Worm (Caenorhabditis elegans) whole organism, L2 larva: Measurements from ENCODE around the gene cutl-26.

Experiments used
- C34F6.9 ChIP-seq: fragments of 150-350 bp; optimal IDR thresholded peaks from 2 replicates; lab custom pipeline; 2014; ENCODE audit warnings: missing biosample characterization, missing genetic modification characterization
- ZK546.5 ChIP-seq: sonication (generic microtip); optimal IDR thresholded peaks from 2 replicates; lab custom pipeline; 2017; ENCODE audit warnings: missing biosample characterization, missing genetic modification characterization
- ama-1 ChIP-seq: fragments of 150-350 bp; optimal IDR thresholded peaks from 2 replicates; lab custom pipeline; 2018; ENCODE audit warnings: inconsistent platforms
- fos-1 ChIP-seq: fragments of 150-350 bp; optimal IDR thresholded peaks from 2 replicates; lab custom pipeline; 2014; ENCODE audit warnings: missing biosample characterization, missing genetic modification characterization
- gmeb-1 ChIP-seq: fragments of 150-350 bp; optimal IDR thresholded peaks from 2 replicates; lab custom pipeline; 2014; ENCODE audit warnings: missing biosample characterization, missing genetic modification characterization
- lin-13 ChIP-seq: fragments of 150-350 bp; optimal IDR thresholded peaks from 2 replicates; lab custom pipeline; 2014; ENCODE audit warnings: missing biosample characterization, missing genetic modification reagents, missing genetic modification characterization
- lin-39 ChIP-seq: fragments of 150-350 bp; optimal IDR thresholded peaks from 2 replicates; lab custom pipeline; 2014; ENCODE audit warnings: missing biosample characterization, missing genetic modification reagents, missing genetic modification characterization
- mdl-1 ChIP-seq, 2 experiments: fragments of 150-350 bp in 1 of 2; sonication (generic microtip) in 1 of 2; optimal IDR thresholded peaks; 2 replicates each; lab custom pipeline; 2017; ENCODE audit warnings: missing biosample characterization in 2 of 2, missing genetic modification characterization in 2 of 2
- snpc-4 ChIP-seq: fragments of 150-350 bp; optimal IDR thresholded peaks from 2 replicates; lab custom pipeline; 2014; ENCODE audit warnings: missing biosample characterization, missing genetic modification characterization
- ztf-4 ChIP-seq: fragments of 150-350 bp; optimal IDR thresholded peaks from 2 replicates; lab custom pipeline; 2014; ENCODE audit warnings: missing biosample characterization, missing genetic modification characterization

DNA sequence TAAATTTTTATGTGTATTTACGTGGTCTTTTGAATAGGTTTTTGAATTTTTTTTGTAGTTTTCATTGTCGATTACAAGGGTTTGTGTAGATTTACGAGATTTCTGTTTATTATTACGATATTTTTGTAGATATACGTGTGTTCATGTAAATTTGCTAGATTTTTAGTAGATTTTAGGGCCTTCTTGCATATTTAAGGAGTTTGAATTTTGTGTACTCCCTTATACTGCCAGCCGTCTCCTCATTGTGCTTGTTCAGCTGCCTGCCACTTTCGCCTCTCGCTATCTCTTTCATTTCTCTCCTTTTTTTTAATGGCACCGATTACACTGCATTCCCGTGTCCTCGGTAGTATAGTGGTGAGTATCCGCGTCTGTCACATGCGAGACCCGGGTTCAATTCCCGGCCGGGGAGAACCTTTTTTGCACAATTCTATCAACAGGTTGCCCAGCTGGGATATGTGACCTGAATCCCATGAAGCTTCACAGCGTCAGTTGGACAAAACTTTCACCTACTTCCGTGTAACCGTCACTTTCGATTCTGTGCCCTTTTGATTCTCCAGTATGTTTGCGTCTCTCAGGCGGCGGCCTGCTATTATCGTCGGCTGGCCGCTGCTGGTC is 24.7 kb downstream of the cutl-26 start:
- TF ChIP-seq ZK546.5 (tag; lab: Kevin White, UChicago): no peak
- TF ChIP-seq fos-1 (tag; lab: Kevin White, UChicago): peak; percentile 60
- TF ChIP-seq C34F6.9 (tag; lab: Kevin White, UChicago): peak; percentile 50
- TF ChIP-seq snpc-4 (tag; lab: Kevin White, UChicago): no peak
- no peak for TF ChIP-seq lin-39 (tag; lab: Kevin White, UChicago)
- TF ChIP-seq gmeb-1 (tag; lab: Kevin White, UChicago): peak; percentile 69
- no peak for TF ChIP-seq ztf-4
- TF ChIP-seq mdl-1 (tag; optimal IDR thresholded peaks at IDR 0.05; lab: Kevin White, UChicago): peak; percentile 12 to 15
- TF ChIP-seq lin-13 (GFP tag; lab: Kevin White, UChicago): no peak
- no peak for TF ChIP-seq ama-1
